Fruit fly (Drosophila melanogaster): ENCODE results near the gene fan.
A peak's percentile ranks its signal among the peaks of the same experiment; 100 is the strongest.

Gene fan

DNA sequence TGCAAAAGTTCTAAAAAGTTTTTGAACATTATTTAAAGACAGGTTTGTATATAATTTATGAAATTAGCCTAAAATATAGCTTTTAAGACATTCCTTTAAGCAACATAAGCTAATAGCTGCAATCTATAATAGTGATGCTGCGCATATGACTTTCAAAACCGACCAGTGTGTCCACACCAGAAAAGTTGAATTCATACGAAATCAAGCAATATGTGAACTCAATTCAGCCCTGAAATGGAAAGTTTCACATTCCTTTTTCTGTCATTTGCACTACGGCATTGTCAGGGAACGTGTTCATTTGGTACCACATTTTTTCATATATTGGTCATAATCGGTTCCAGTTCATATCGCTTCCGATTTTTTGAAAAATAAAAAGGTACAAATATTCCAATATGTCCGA lies at the start of gene fan:
fan (plus strand) TSS at position 247 of the 400 bp plus-strand sequence.
- no peak for TF ChIP-seq CG8478 (optimal IDR thresholded peaks at IDR 0.05)

DNA sequence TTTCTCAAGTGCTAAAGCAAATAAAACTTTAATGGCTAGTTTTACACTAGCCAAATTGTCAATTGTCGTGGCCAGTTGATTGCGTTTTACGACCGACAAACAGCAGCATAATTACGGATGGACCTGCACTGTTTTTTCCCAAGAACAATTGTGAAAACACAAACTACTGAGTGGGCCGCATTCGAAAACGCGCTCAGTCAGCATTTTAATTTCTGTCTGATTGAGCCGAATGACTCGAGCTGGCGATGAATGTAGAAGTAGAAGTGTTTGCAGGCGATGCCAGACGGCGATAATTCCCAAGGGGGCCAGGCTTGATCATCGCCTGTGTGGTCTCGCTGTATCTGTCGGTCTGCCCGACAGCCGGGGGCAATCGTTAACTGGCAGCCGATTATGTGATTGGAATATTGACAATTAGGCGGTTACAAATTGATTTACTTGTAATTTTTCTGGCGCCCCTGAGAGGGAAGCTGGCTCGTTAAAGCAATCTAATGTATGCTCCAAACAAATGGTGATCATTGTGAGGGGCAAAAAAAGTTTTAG lies 49.2 kb upstream of the fan start:
- TF ChIP-seq CTCF (optimal IDR thresholded peaks at IDR 0.05) = no peak
- TF ChIP-seq CG8478 (optimal IDR thresholded peaks at IDR 0.05) = no peak

DNA sequence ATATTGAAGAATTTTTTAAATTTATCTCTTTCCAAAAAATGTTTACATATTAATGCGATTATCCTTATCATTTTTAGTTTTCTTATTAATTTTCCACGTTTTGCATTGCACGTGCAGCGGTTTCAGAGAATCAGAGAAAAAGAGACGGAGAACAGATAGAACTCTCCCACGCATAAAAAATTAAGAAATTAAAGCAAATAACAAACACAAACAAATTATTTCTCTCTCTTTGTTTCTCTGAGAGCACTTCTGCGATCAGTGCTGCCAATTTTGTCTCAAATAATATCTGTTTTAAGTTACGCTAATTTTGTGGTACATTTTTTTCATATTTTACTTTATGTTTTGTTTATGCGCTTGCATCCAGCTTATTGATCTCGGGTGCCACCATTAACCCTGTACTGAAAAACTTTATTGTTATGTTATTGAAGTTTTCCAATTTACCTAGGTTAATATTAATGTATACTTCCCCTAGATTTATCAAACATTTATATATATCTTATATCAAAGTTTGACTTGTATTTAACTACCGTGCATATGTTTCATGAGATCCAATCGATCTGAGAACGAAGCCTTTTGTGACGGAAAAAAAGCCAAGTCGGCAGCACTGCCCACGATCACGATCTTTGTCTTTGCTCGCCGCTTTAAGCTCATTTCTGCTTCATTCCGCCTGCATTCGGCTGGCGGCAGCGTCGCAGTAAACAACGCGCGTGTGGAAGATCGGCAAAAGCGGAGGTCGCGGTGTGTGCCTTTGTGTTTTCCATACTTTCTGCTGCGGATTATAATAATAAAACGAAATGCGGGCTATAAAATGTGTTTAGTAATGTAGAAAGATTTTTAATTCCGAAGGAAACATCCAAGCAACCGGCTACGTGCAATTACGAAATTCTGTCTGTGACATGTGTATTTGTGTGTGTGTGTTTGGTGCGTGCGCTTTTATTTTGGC lies 45.4 kb upstream of the fan start, which contains the start of gene Sarm:
Sarm (plus strand) TSS at position 661 of the 943 bp plus-strand sequence.
- TF ChIP-seq CG8478 (optimal IDR thresholded peaks at IDR 0.05) (peak; percentile 4), CTCF (optimal IDR thresholded peaks at IDR 0.05) (no peak)

DNA sequence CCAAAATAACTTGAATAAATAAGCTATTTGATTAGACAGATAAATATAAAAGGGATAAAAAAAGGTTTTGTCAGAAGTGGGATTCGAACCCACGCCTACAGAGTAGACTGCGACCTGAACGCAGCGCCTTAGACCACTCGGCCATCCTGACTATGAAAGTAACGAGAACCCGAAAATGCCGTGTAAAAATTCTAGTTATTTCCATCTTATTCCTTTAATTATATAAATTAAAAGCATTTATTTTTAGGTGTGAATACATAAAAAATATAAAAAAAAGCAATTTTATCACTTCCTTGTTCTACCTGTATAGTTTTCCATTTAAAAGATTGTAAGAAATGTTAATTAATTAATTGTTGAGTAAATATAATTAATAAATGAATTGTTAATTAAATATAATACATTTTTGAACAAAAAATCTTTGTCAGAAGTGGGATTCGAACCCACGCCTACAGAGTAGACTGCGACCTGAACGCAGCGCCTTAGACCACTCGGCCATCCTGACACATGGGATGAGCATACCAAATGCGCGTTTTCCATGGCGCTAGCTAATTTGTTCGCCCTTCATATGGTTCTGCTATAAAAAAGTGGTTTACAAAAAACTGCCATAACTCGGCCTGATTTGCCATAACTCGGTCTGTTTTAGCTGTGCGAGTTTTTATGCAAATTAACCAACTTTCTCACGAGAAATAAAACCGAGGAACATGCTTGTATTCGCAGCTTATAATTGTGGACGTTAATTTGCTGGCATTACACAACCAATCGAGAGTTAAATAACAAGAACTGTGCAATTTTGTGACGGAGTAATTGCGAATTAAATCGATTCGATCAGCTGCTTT lies 43.1 kb upstream of the fan start:
- TF ChIP-seq CG8478 (optimal IDR thresholded peaks at IDR 0.05) = no peak
- no peak for TF ChIP-seq CTCF (optimal IDR thresholded peaks at IDR 0.05)

DNA sequence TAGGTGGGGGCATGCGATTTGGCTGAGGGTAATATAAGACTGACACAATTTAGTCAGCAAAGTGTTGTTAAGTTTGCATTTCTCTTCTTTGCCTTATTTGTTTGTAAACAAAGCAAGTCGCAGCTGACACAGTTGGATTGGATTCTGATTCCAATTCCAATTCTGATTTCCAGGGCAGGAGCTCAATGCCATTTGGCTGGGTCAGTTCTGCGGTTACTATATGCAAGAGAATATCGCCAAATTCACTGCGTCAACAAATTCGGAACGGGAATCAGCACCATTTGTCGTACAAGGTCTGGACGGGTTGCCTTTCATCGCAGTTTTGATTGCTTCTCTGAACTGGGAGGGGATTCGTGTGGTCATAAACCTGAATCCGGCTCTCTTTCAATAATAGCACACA lies 41.4 kb upstream of the fan start:
- TF ChIP-seq CTCF (optimal IDR thresholded peaks at IDR 0.05) (no peak), CG8478 (optimal IDR thresholded peaks at IDR 0.05) (no peak)

DNA sequence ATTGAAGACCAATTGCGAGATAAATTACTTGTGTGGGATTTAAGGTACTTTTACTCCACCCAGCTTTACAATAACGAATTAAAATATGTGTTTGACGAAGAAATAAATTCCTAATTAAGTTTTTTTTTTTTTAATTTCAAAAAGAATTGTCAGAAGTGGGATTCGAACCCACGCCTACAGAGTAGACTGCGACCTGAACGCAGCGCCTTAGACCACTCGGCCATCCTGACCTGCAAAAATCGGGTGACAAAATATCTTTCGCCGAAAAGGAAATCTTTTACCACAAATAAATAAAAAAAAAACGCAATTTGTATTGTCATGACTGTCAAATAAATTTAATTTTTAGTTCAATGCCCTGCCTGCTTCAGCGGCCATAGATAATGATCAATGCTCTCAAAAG lies 40.9 kb upstream of the fan start:
- TF ChIP-seq CG8478 (optimal IDR thresholded peaks at IDR 0.05) = no peak
- no peak for TF ChIP-seq CTCF (optimal IDR thresholded peaks at IDR 0.05)

DNA sequence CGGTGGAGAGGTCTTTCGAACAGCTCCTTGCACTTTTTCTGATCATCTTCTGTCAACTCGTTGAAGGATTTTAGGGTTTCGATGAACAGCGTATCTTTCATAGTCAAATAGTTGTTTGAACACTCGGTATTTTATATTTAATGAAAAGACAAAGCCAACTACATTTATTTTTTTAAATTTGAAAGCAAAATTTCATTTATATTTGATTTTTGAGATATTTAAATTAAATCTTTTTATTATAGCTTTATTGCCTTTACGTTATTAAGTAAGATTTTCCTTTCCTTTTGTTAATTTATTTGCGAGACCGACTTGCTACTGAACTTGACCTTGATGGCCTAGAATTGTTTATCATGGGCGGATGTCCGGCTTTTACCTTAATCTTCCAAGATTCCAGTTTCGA lies 39.8 kb upstream of the fan start, which contains the start of gene CG42590:
CG42590 (minus strand) TSS at position 101 of the 400 bp plus-strand sequence.
- no peak for TF ChIP-seq CG8478 (optimal IDR thresholded peaks at IDR 0.05)
- no peak for TF ChIP-seq CTCF (optimal IDR thresholded peaks at IDR 0.05)

DNA sequence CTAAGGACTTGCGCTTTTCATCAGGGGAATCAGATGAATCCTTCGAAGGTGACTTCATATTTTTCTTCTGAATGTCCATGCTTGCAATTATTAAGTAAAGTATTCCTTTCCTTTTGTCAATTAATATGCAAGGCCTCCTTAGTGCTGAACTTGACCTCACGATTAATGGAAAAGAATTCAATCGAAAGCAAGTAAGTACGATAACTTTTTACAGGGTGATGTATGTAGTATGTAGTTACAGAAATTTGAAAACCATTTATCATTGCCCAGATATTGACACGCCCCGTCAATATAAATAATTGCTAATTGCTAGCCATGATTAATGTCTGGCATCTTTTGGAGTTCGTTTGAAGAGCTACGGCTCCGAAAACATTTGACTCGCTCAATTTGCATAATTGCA lies 39.1 kb upstream of the fan start, which contains the start of gene CG42591:
CG42591 (minus strand) TSS at position 101 of the 400 bp plus-strand sequence.
- TF ChIP-seq CG8478 (optimal IDR thresholded peaks at IDR 0.05) (no peak), CTCF (optimal IDR thresholded peaks at IDR 0.05) (no peak)

DNA sequence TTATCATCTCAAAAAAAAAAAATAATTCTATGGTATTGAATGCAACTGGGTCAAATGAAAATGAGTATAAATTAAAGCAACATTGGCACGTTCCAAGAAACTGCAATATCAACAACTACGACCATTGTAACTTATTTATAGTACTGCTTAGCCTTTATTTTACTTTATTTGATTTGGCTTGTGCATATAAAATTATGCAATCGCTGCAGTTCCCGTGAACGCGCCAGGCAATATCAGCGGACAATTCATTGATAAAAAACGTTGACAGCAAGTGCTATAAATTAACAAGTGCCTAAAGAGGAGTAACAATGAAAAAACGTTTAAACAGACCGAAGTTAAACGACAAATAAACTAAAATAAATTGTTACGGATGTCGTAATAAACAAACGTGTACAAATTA lies 37.7 kb upstream of the fan start:
- TF ChIP-seq CTCF (optimal IDR thresholded peaks at IDR 0.05) (no peak), CG8478 (optimal IDR thresholded peaks at IDR 0.05) (no peak)

DNA sequence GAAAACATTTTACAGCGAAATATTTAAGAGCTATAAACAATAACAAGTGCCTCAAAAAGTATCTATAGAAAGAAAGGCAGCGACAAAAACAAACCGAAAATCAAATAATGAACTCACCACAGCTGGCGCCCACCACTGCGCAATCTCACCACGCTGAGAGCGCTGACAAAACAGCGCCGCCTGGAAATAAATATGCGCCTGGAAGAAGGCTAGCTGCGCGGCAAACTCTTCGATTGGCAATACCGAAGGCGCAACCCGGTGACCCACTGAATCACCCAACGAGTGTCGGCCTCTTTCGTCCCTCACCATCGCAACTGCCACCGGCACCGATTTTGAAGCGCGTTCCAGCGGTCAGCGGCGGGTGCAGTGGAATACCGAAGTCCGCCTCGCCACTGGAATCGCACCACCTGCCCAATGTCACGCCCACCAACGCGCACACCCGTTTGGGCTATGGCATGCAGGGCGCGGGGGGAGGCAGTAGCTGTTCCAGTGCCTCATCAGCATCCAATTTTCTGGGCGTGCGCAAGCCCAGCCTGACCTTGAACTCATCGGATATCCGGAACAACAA lies 37.2 kb upstream of the fan start:
- TF ChIP-seq CG8478 (optimal IDR thresholded peaks at IDR 0.05) = no peak
- peak in 1 of 2 experiments; percentile 65 for TF ChIP-seq CTCF (optimal IDR thresholded peaks at IDR 0.05)

DNA sequence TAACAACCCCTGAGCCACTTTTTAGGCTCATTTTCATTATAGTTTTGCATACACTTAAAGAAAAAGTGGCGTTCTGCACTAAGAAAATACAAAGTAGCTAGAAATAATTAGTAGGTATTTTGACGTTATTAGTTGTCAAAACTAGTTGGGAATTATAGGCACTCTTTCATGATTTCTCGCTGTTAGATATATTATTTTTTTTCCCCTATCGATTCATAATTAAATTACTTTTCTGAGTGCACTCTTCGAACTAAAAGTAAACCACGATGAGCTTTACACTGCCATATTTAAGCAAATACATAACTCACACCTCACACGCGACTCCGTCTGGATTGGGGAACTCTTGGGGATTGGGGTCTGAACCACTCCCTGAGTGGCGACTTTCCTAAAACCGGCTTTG lies 36.2 kb upstream of the fan start:
- no peak for TF ChIP-seq CG8478 (optimal IDR thresholded peaks at IDR 0.05)
- TF ChIP-seq CTCF (optimal IDR thresholded peaks at IDR 0.05) = no peak

DNA sequence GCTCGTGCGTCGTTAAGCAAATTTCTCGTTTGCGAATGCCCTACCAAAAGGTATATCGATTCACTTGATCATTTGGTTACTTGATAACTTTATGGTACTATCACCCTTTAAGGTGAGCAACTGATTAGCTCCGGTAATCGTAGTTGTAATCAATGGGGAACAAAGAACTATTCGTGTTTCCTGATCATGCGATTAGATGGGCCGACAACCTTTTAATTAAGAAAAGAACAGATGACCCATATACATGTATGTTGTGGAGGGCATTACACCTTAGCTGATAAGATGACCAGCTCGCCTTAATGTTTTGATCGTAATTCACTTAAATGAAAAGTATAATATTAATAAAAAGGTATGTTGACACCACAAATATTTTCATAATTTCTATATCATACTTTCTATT lies 35.6 kb upstream of the fan start:
- no peak for TF ChIP-seq CTCF (optimal IDR thresholded peaks at IDR 0.05)
- TF ChIP-seq CG8478 (optimal IDR thresholded peaks at IDR 0.05) = no peak

DNA sequence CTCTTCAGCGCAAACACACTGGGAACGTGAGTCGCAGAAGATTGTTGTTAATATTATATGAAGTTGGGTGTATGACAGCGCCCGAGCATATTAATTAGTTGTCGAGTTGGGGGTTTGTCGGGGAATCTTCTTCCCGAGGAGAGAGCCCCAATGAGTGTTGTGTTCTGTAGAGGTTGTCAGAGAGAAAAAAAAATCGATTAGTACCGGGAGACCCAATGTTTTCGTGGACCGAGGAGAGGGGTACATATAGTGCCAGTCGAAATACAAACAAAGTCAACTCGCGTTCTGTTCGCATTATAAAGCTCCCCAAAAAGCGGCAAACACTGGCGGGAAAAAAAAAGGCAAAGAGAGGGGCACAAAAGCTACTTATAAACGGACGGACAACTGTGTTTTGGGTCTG lies 35.1 kb upstream of the fan start:
- TF ChIP-seq CTCF (optimal IDR thresholded peaks at IDR 0.05) = no peak
- no peak for TF ChIP-seq CG8478 (optimal IDR thresholded peaks at IDR 0.05)

DNA sequence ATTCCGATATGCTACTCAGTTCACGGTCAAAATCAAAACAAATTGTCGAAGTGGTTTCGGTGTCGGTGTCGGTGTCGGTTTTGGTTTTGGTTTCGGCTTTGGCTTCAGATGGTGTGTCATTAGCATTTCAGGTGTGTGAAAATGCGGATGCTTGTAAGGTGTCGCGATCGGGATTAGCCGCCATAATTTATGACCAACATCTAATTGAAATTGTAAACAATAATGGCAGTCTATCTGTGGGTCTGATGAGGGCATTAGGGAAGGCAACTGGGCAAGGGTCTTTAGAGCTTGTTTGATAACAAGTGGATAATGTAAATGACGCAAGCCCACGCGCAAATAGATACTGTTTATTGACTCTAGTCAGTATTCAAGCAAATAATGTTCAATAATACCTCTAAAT lies 34.0 kb upstream of the fan start:
- TF ChIP-seq CG8478 (optimal IDR thresholded peaks at IDR 0.05) (no peak), CTCF (optimal IDR thresholded peaks at IDR 0.05) (no peak)

DNA sequence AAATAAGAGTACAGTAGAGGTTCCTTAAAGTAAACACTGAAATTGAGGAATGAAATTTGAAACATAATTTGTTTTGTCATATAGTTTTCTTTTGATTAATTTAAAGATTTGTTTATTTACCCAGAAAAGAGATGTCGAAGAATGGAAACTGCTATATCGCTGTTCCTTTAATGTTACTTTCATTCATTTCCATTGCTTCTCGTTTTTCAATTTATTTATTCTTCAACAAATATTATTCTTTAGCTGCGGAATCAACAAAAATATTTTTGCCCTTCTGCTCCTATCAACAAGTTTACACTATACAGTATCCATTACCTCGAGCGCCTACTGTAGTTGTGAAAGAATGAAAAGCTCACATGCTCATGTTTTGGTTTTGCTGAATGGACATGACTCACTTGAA lies 32.8 kb upstream of the fan start:
- TF ChIP-seq CG8478 (optimal IDR thresholded peaks at IDR 0.05) = no peak
- TF ChIP-seq CTCF (optimal IDR thresholded peaks at IDR 0.05) = no peak
